Worm (Caenorhabditis elegans) whole organism, early embryonic: ENCODE data around the gene F56H11.2.

Experiments used
- F13C5.2 ChIP-seq: sonication (generic microtip); optimal IDR thresholded peaks from 2 replicates; lab custom pipeline; 2017; ENCODE audit warnings: mild to moderate bottlenecking, missing genetic modification characterization, inconsistent platforms, missing compliant biosample characterization
- aly-1 ChIP-seq: sonication (generic microtip); optimal IDR thresholded peaks from 2 replicates; lab custom pipeline; 2016; ENCODE audit warnings: missing genetic modification characterization, missing compliant biosample characterization
- ama-1 ChIP-seq: fragments of 150-350 bp; optimal IDR thresholded peaks from 2 replicates; lab custom pipeline; 2014
- flt-1 ChIP-seq: fragments of 200-800 bp; sonication (Bioruptor generic); IDR thresholded peaks from 2 replicates; pipeline ENCODE4 v1.3.6; 2022; ENCODE audit warnings: missing genetic modification characterization, missing compliant biosample characterization
- hmbx-1 ChIP-seq: sonication (generic microtip); optimal IDR thresholded peaks from 2 replicates; lab custom pipeline; 2016; ENCODE audit warnings: mild to moderate bottlenecking, missing genetic modification characterization, missing compliant biosample characterization
- hmg-4 ChIP-seq: fragments of 200-800 bp; sonication (Bioruptor generic); optimal IDR thresholded peaks from 2 replicates; lab custom pipeline; 2018; ENCODE audit warnings: mild to moderate bottlenecking, missing genetic modification characterization, missing compliant biosample characterization
- hnd-1 ChIP-seq: sonication (generic microtip); optimal IDR thresholded peaks from 2 replicates; lab custom pipeline; 2016; ENCODE audit warnings: missing genetic modification characterization, missing compliant biosample characterization
- scrt-1 ChIP-seq: fragments of 200-800 bp; sonication (Bioruptor generic); IDR thresholded peaks from 2 replicates; pipeline ENCODE4 v1.3.6; 2022; ENCODE audit warnings: missing genetic modification characterization, missing compliant biosample characterization
- tbx-37 ChIP-seq: fragments of 200-800 bp; sonication (Bioruptor generic); conservative IDR thresholded peaks from 2 replicates; pipeline ENCODE4 v1.3.6; 2022; ENCODE audit warnings: missing genetic modification reagents, missing genetic modification characterization, missing compliant biosample characterization

DNA sequence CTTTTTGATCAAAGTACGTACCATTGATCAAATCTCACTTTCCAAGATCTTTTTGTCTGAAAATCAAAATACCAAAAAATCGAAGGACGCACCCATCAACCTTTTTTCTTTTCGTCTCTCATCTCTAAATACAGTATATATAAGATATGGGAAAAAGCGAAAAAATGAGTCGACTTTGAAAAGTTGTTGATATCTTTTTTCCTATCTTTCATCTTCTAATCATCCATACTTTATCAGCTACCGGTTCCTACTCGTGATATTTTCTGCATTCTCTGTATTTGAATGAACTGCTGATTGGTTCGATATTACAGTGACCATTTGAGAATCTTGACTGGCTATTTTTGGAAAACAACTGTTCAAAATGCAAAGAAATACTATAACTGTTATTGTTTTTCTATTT, 16.1 kb downstream of the F56H11.2 start, which contains the start of gene C33A12.19:
- no peak for TF ChIP-seq hnd-1 (tag; lab: Kevin White, UChicago)
- no peak for TF ChIP-seq ama-1 (lab: Kevin White, UChicago)
- TF ChIP-seq scrt-1 (GFP tag; lab: Robert Waterston, UW): no peak
- TF ChIP-seq hmbx-1 (tag; lab: Kevin White, UChicago): no peak
- TF ChIP-seq tbx-37 (GFP tag; lab: Robert Waterston, UW): no peak
- TF ChIP-seq aly-1: no peak
- no peak for TF ChIP-seq hmg-4 (GFP tag; lab: Kevin White, UChicago)
- no peak for TF ChIP-seq F13C5.2 (tag; lab: Kevin White, UChicago)
- TF ChIP-seq flt-1 (GFP tag; lab: Robert Waterston, UW): no peak
